Worm (Caenorhabditis elegans) whole organism, early embryonic: ENCODE data around the gene gfi-1.
A peak's percentile ranks its signal among the peaks of the same experiment; 100 is the strongest.

ENCODE experiments used
- B0310.2 ChIP-seq: sonication (generic microtip); optimal IDR thresholded peaks from 2 replicates; lab custom pipeline; 2016; ENCODE audit warnings: mild to moderate bottlenecking, missing genetic modification characterization, missing compliant biosample characterization
- F13C5.2 ChIP-seq: sonication (generic microtip); optimal IDR thresholded peaks from 2 replicates; lab custom pipeline; 2017; ENCODE audit warnings: mild to moderate bottlenecking, missing genetic modification characterization, inconsistent platforms, missing compliant biosample characterization
- aly-1 ChIP-seq: sonication (generic microtip); optimal IDR thresholded peaks from 2 replicates; lab custom pipeline; 2016; ENCODE audit warnings: missing genetic modification characterization, missing compliant biosample characterization
- ama-1 ChIP-seq: fragments of 150-350 bp; optimal IDR thresholded peaks from 2 replicates; lab custom pipeline; 2014
- ceh-13 ChIP-seq: fragments of 200-800 bp; sonication (Bioruptor generic); optimal IDR thresholded peaks from 2 replicates; lab custom pipeline; 2018; ENCODE audit warnings: mild to moderate bottlenecking, missing genetic modification characterization, missing compliant biosample characterization
- ceh-36 ChIP-seq: sonication (generic microtip); optimal IDR thresholded peaks from 2 replicates; lab custom pipeline; 2016; ENCODE audit warnings: missing genetic modification characterization, inconsistent platforms, missing compliant biosample characterization
- ets-7 ChIP-seq: sonication (generic microtip); optimal IDR thresholded peaks from 2 replicates; lab custom pipeline; 2016; ENCODE audit warnings: missing genotype, missing genetic modification characterization, missing compliant biosample characterization
- flt-1 ChIP-seq: fragments of 200-800 bp; sonication (Bioruptor generic); IDR thresholded peaks from 2 replicates; pipeline ENCODE4 v1.3.6; 2022; ENCODE audit warnings: missing genetic modification characterization, missing compliant biosample characterization
- hmbx-1 ChIP-seq: sonication (generic microtip); optimal IDR thresholded peaks from 2 replicates; lab custom pipeline; 2016; ENCODE audit warnings: mild to moderate bottlenecking, missing genetic modification characterization, missing compliant biosample characterization
- hmg-4 ChIP-seq: fragments of 200-800 bp; sonication (Bioruptor generic); optimal IDR thresholded peaks from 2 replicates; lab custom pipeline; 2018; ENCODE audit warnings: mild to moderate bottlenecking, missing genetic modification characterization, missing compliant biosample characterization
- hnd-1 ChIP-seq: sonication (generic microtip); optimal IDR thresholded peaks from 2 replicates; lab custom pipeline; 2016; ENCODE audit warnings: missing genetic modification characterization, missing compliant biosample characterization
- pes-1 ChIP-seq: fragments of 200-800 bp; sonication (Bioruptor generic); IDR thresholded peaks from 2 replicates; pipeline ENCODE4 v1.3.6; 2022; ENCODE audit warnings: missing genetic modification reagents, missing genetic modification characterization, missing compliant biosample characterization
- scrt-1 ChIP-seq: fragments of 200-800 bp; sonication (Bioruptor generic); IDR thresholded peaks from 2 replicates; pipeline ENCODE4 v1.3.6; 2022; ENCODE audit warnings: missing genetic modification characterization, missing compliant biosample characterization
- sea-1 ChIP-seq: fragments of 200-800 bp; sonication (Bioruptor generic); conservative IDR thresholded peaks from 2 replicates; pipeline ENCODE4 v1.3.6; 2022; ENCODE audit warnings: missing genetic modification characterization, missing compliant biosample characterization
- tbx-11 ChIP-seq: fragments of 200-800 bp; sonication (Bioruptor generic); IDR thresholded peaks from 2 replicates; pipeline ENCODE4 v1.3.6; 2022; ENCODE audit warnings: missing genetic modification characterization, missing compliant biosample characterization
- tbx-37 ChIP-seq: fragments of 200-800 bp; sonication (Bioruptor generic); conservative IDR thresholded peaks from 2 replicates; pipeline ENCODE4 v1.3.6; 2022; ENCODE audit warnings: missing genetic modification reagents, missing genetic modification characterization, missing compliant biosample characterization
- tra-4 ChIP-seq: sonication (generic microtip); optimal IDR thresholded peaks from 2 replicates; lab custom pipeline; 2017; ENCODE audit warnings: missing genetic modification characterization, missing compliant biosample characterization

Gene gfi-1

ce11 chrV:6433446-6434178 is 33.9 kb upstream of the gfi-1 start, which contains the start of the genes gad-1 and erfa-1:
Gene gad-1 (minus strand): TSS chrV:6433496.
Gene erfa-1 (plus strand): TSS chrV:6434128.
- TF ChIP-seq flt-1 (no peak), tbx-37 (GFP tag; lab: Robert Waterston, UW) (peak; percentile 71)

- TF ChIP-seq tbx-11 (no peak), B0310.2 (no peak), ama-1 (no peak), tra-4 (no peak), hmbx-1 (tag; lab: Kevin White, UChicago) (no peak)
Observed at ce11 chrV:6430526-6431371, 31.0 kb upstream of the gfi-1 start.

- no peak for TF ChIP-seq B0310.2
- no peak for TF ChIP-seq pes-1 (GFP tag; lab: Robert Waterston, UW)
- no peak for TF ChIP-seq sea-1 (GFP tag; lab: Robert Waterston, UW)
- TF ChIP-seq ceh-36 (tag; lab: Kevin White, UChicago), result no peak
- no peak for TF ChIP-seq ceh-13
- TF ChIP-seq tra-4, result no peak
- no peak for TF ChIP-seq hmg-4 (GFP tag; lab: Kevin White, UChicago)
- no peak for TF ChIP-seq scrt-1 (GFP tag; lab: Robert Waterston, UW)
- TF ChIP-seq tbx-37 (GFP tag; lab: Robert Waterston, UW), result no peak
- no peak for TF ChIP-seq aly-1 (tag; lab: Kevin White, UChicago)
- TF ChIP-seq ama-1, result no peak
- TF ChIP-seq flt-1, result no peak
Observed at ce11 chrV:6429870-6430339, 30.2 kb upstream of the gfi-1 start, which contains the start of gene alh-4. Gene alh-4 (minus strand): TSS chrV:6429920.

- TF ChIP-seq F13C5.2 (peak; percentile 10), ama-1 (no peak)
Observed at ce11 chrV:6427433-6427832, 27.7 kb upstream of the gfi-1 start.

- TF ChIP-seq ceh-36 (tag; lab: Kevin White, UChicago), result no peak
- TF ChIP-seq hnd-1, result no peak
- no peak for TF ChIP-seq tbx-37 (GFP tag; lab: Robert Waterston, UW)
- no peak for TF ChIP-seq hmbx-1 (tag; lab: Kevin White, UChicago)
- TF ChIP-seq F13C5.2, result no peak
- no peak for TF ChIP-seq ama-1
- TF ChIP-seq pes-1 (GFP tag; lab: Robert Waterston, UW), result no peak
- no peak for TF ChIP-seq tbx-11
- no peak for TF ChIP-seq B0310.2
Observed at ce11 chrV:6426843-6427242, 27.1 kb upstream of the gfi-1 start, which contains the start of gene atp-4. Gene atp-4 (minus strand): TSS chrV:6427112.

ce11 chrV:6425927-6426326 is 26.2 kb upstream of the gfi-1 start, which contains the start of gene T05H4.11:
Gene T05H4.11 (minus strand): TSS chrV:6426261.
- TF ChIP-seq sea-1 (GFP tag; lab: Robert Waterston, UW), result no peak

ce11 chrV:6424055-6424454 is 24.3 kb upstream of the gfi-1 start, which contains the start of gene urb-1:
Gene urb-1 (minus strand): TSS chrV:6424155.
- no peak for TF ChIP-seq aly-1 (tag; lab: Kevin White, UChicago)
- peak; percentile 17 for TF ChIP-seq ama-1

- TF ChIP-seq ama-1, result no peak
- TF ChIP-seq tbx-11, result no peak
- no peak for TF ChIP-seq tra-4
- no peak for TF ChIP-seq flt-1
- no peak for TF ChIP-seq sea-1 (GFP tag; lab: Robert Waterston, UW)
- no peak for TF ChIP-seq pes-1 (GFP tag; lab: Robert Waterston, UW)
- no peak for TF ChIP-seq B0310.2
Observed at ce11 chrV:6414985-6415384, 15.3 kb upstream of the gfi-1 start, which contains the start of gene cht-6. Gene cht-6 (plus strand): TSS chrV:6414993.

ce11 chrV:6414469-6414868 is 14.7 kb upstream of the gfi-1 start:
- TF ChIP-seq ets-7 (no peak), sea-1 (GFP tag; lab: Robert Waterston, UW) (no peak), B0310.2 (no peak), scrt-1 (GFP tag; lab: Robert Waterston, UW) (no peak), hmbx-1 (tag; lab: Kevin White, UChicago) (no peak), ama-1 (no peak), hnd-1 (no peak), pes-1 (GFP tag; lab: Robert Waterston, UW) (no peak)
